Worm (Caenorhabditis elegans): ENCODE results near the gene col-145.

ce11 chrV:9146196-9146595 is 16.6 kb downstream of the col-145 start:
- TF ChIP-seq pha-4 (GFP tag; IDR thresholded peaks at IDR 0.05), result no peak
- no peak for TF ChIP-seq pha-4 (tag; optimal IDR thresholded peaks at IDR 0.05)
- no peak for TF ChIP-seq mxl-3 (GFP tag; optimal IDR thresholded peaks at IDR 0.05)
- TF ChIP-seq nhr-237 (tag; optimal IDR thresholded peaks at IDR 0.05), result no peak
- TF ChIP-seq unc-62 (GFP tag; optimal IDR thresholded peaks at IDR 0.05 in 1 of 2), result no peak
- no peak for TF ChIP-seq unc-62 (tag; optimal IDR thresholded peaks at IDR 0.05)
- no peak for TF ChIP-seq lsy-2 (tag; optimal IDR thresholded peaks at IDR 0.05)
- no peak for TF ChIP-seq nhr-25 (tag; optimal IDR thresholded peaks at IDR 0.05; ENCODE audit: borderline replicate concordance, insufficient read depth)
- TF ChIP-seq mdl-1 (tag; optimal IDR thresholded peaks at IDR 0.05), result no peak
- no peak for TF ChIP-seq nhr-48 (tag; optimal IDR thresholded peaks at IDR 0.05)
- TF ChIP-seq ceh-44 (GFP tag; IDR thresholded peaks at IDR 0.05), result no peak
- no peak for TF ChIP-seq lin-38 (GFP tag; IDR thresholded peaks at IDR 0.05)
- TF ChIP-seq gei-8 (GFP tag; optimal IDR thresholded peaks at IDR 0.05), result no peak
- no peak for TF ChIP-seq zag-1 (tag; optimal IDR thresholded peaks at IDR 0.05)
- TF ChIP-seq ceh-32 (tag; optimal IDR thresholded peaks at IDR 0.05; ENCODE audit: poor library complexity), result no peak
